Fruit fly (Drosophila melanogaster) whole organism, embryonic: Measurements from ENCODE around the gene inaE.

Source experiments
- Aef1 ChIP-seq: fragments of 200-800 bp; sonication (Bioruptor generic); IDR thresholded peaks from 3 replicates; pipeline ENCODE4 v1.3.6; 2022; ENCODE audit warnings: missing biosample characterization, missing genetic modification characterization
- Antp ChIP-seq: fragments of 200-800 bp; sonication (Bioruptor generic); optimal IDR thresholded peaks from 3 replicates; lab custom pipeline; 2016; ENCODE audit warnings: missing biosample characterization, missing genetic modification characterization
- Atf-2 ChIP-seq: fragments of 200-800 bp; sonication (Bioruptor generic); optimal IDR thresholded peaks from 2 replicates; lab custom pipeline; 2016; ENCODE audit warnings: missing biosample characterization, missing genetic modification characterization
- BEAF-32 ChIP-seq: fragments of 200-800 bp; sonication (Bioruptor generic); optimal IDR thresholded peaks from 3 replicates; lab custom pipeline; 2017; ENCODE audit warnings: missing biosample characterization, missing genetic modification characterization, mild to moderate bottlenecking, moderate library complexity, missing genetic modification reagents
- Bdp1 ChIP-seq: fragments of 200-800 bp; sonication (Bioruptor generic); optimal IDR thresholded peaks from 3 replicates; lab custom pipeline; 2016; ENCODE audit warnings: missing biosample characterization, missing genetic modification characterization
- Blimp-1 ChIP-seq: fragments of 200-800 bp; sonication (Bioruptor generic); optimal IDR thresholded peaks from 3 replicates; lab custom pipeline; 2018; ENCODE audit warnings: missing biosample characterization, missing genetic modification characterization, mild to moderate bottlenecking, moderate library complexity, missing genetic modification reagents
- BtbVII ChIP-seq: fragments of 200-800 bp; sonication (Bioruptor generic); optimal IDR thresholded peaks from 3 replicates; lab custom pipeline; 2017; ENCODE audit warnings: missing biosample characterization, mild to moderate bottlenecking, missing genetic modification characterization
- Bteb2 ChIP-seq: fragments of 200-800 bp; sonication (Bioruptor generic); optimal IDR thresholded peaks from 2 replicates; lab custom pipeline; 2016; ENCODE audit warnings: missing biosample characterization, missing genetic modification characterization
- CG1024 ChIP-seq: fragments of 200-800 bp; sonication (Bioruptor generic); IDR thresholded peaks from 2 replicates; pipeline ENCODE4 v1.3.6; 2022; ENCODE audit warnings: missing biosample characterization, missing genetic modification characterization
- CG11398 ChIP-seq: fragments of 200-800 bp; sonication (Bioruptor generic); optimal IDR thresholded peaks from 2 replicates; lab custom pipeline; 2016; ENCODE audit warnings: missing biosample characterization, missing genetic modification characterization
- CG13296 ChIP-seq: fragments of 200-800 bp; sonication (Bioruptor generic); optimal IDR thresholded peaks from 3 replicates; lab custom pipeline; 2018; ENCODE audit warnings: missing biosample characterization, mild to moderate bottlenecking, missing genetic modification characterization
- CG13624 ChIP-seq: fragments of 200-800 bp; sonication (Bioruptor generic); optimal IDR thresholded peaks from 2 replicates; lab custom pipeline; 2016; ENCODE audit warnings: missing biosample characterization, missing genetic modification characterization
- CG7556 ChIP-seq: fragments of 200-800 bp; sonication (Bioruptor generic); optimal IDR thresholded peaks from 2 replicates; lab custom pipeline; 2017; ENCODE audit warnings: missing biosample characterization, mild to moderate bottlenecking, missing genetic modification characterization
- Dip3 ChIP-seq: fragments of 200-800 bp; sonication (Bioruptor generic); optimal IDR thresholded peaks from 3 replicates; lab custom pipeline; 2016; ENCODE audit warnings: missing biosample characterization, missing genetic modification characterization
- E2f1 ChIP-seq: fragments of 200-800 bp; sonication (Bioruptor generic); IDR thresholded peaks from 2 replicates; pipeline ENCODE4 v1.3.6; 2022; ENCODE audit warnings: missing biosample characterization, missing genetic modification characterization
- Elba2 ChIP-seq: fragments of 200-800 bp; sonication (Bioruptor generic); optimal IDR thresholded peaks from 3 replicates; lab custom pipeline; 2016; ENCODE audit warnings: missing biosample characterization, missing genetic modification characterization
- Ets65A ChIP-seq: fragments of 200-800 bp; sonication (Bioruptor generic); peaks from one replicate; lab custom pipeline; 2016; ENCODE audit warnings: missing biosample characterization, missing genetic modification characterization
- Fer2 ChIP-seq: fragments of 200-800 bp; sonication (Bioruptor generic); optimal IDR thresholded peaks from 2 replicates; lab custom pipeline; 2018; ENCODE audit warnings: missing biosample characterization, mild to moderate bottlenecking, missing genetic modification characterization, moderate library complexity
- HLHmδ ChIP-seq: fragments of 200-800 bp; sonication (Bioruptor generic); optimal IDR thresholded peaks from 2 replicates; lab custom pipeline; 2018; ENCODE audit warnings: missing biosample characterization, mild to moderate bottlenecking, missing genetic modification characterization, moderate library complexity
- Hr51 ChIP-seq, 2 experiments: fragments of 200-800 bp; sonication (Bioruptor generic); optimal IDR thresholded peaks; 2 replicates in 1 of 2; 3 replicates in 1 of 2; lab custom pipeline; 2016 to 2018; ENCODE audit warnings: missing biosample characterization in 2 of 2, missing genetic modification characterization in 2 of 2, mild to moderate bottlenecking in 1 of 2, moderate library complexity in 1 of 2
- Lim3 ChIP-seq: fragments of 200-800 bp; sonication (Bioruptor generic); IDR thresholded peaks from 2 replicates; pipeline ENCODE4 v1.3.6; 2022; ENCODE audit warnings: missing biosample characterization, missing genetic modification characterization
- Lpt ChIP-seq: fragments of >200 bp; optimal IDR thresholded peaks from 2 replicates; lab custom pipeline; 2018; ENCODE audit warnings: missing biosample characterization, missing genetic modification characterization
- MESR4 ChIP-seq: fragments of 200-800 bp; sonication (Bioruptor generic); optimal IDR thresholded peaks from 2 replicates; lab custom pipeline; 2018; ENCODE audit warnings: missing biosample characterization, mild to moderate bottlenecking, missing genetic modification characterization, moderate library complexity
- Opbp ChIP-seq: fragments of 200-800 bp; sonication (Bioruptor generic); IDR thresholded peaks from 3 replicates; pipeline ENCODE4 v1.3.6; 2022; ENCODE audit warnings: missing biosample characterization, missing genetic modification characterization; ENCODE audit not compliant: partially characterized antibody
- Rfx ChIP-seq: fragments of 200-800 bp; sonication (Bioruptor generic); IDR thresholded peaks from 2 replicates; pipeline ENCODE4 v1.3.6; 2022; ENCODE audit warnings: missing biosample characterization, missing genetic modification characterization
- Side ChIP-seq: fragments of 200-800 bp; sonication (Bioruptor generic); optimal IDR thresholded peaks from 2 replicates; lab custom pipeline; 2016; ENCODE audit warnings: missing biosample characterization, missing genetic modification characterization
- Trl ChIP-seq, 3 experiments: fragments of >200 bp in 2 of 3; fragments of 200-800 bp in 1 of 3; sonication (Bioruptor generic) in 1 of 3; optimal IDR thresholded peaks; 2 replicates in 1 of 3; 3 replicates in 2 of 3; lab custom pipeline; 2016 to 2017; ENCODE audit warnings: missing biosample characterization in 1 of 3, missing genetic modification characterization in 1 of 3
- Usf ChIP-seq: fragments of 200-800 bp; sonication (Bioruptor generic); optimal IDR thresholded peaks from 2 replicates; lab custom pipeline; 2017; ENCODE audit warnings: missing genotype, missing biosample characterization, missing genetic modification characterization
- YL-1 ChIP-seq: fragments of 200-800 bp; sonication (Bioruptor generic); optimal IDR thresholded peaks from 3 replicates; lab custom pipeline; 2017; ENCODE audit warnings: missing biosample characterization, mild to moderate bottlenecking, missing genetic modification characterization
- al ChIP-seq: fragments of 200-800 bp; sonication (Bioruptor generic); IDR thresholded peaks from 2 replicates; pipeline ENCODE4 v1.3.6; 2022; ENCODE audit warnings: missing biosample characterization, missing genetic modification characterization
- aop ChIP-seq: fragments of 200-800 bp; sonication (Bioruptor generic); IDR thresholded peaks from 2 replicates; pipeline ENCODE4 v1.3.6; 2022; ENCODE audit warnings: missing biosample characterization, missing genetic modification characterization
- ap ChIP-seq: fragments of 200-800 bp; sonication (Bioruptor generic); IDR thresholded peaks from 2 replicates; pipeline ENCODE4 v1.3.6; 2022; ENCODE audit warnings: missing biosample characterization, missing genetic modification characterization
- az2 ChIP-seq: fragments of 200-800 bp; sonication (Bioruptor generic); optimal IDR thresholded peaks from 3 replicates; lab custom pipeline; 2016; ENCODE audit warnings: missing biosample characterization, missing genetic modification characterization
- bsh ChIP-seq, 2 experiments: fragments of 200-800 bp; sonication (Bioruptor generic); optimal IDR thresholded peaks; 2 replicates each; lab custom pipeline; 2017 to 2018; ENCODE audit warnings: mild to moderate bottlenecking in 2 of 2, missing biosample characterization in 2 of 2, missing genetic modification characterization in 2 of 2, moderate library complexity in 1 of 2
- cad ChIP-seq: fragments of >200 bp; optimal IDR thresholded peaks from 2 replicates; lab custom pipeline; 2017; ENCODE audit warnings: missing biosample characterization, missing genetic modification characterization
- chinmo ChIP-seq: fragments of 200-800 bp; sonication (Bioruptor generic); IDR thresholded peaks from 4 replicates; pipeline ENCODE4 v1.3.6; 2022; ENCODE audit warnings: missing biosample characterization, missing genetic modification characterization; ENCODE audit not compliant: partially characterized antibody
- ci ChIP-seq: fragments of 200-800 bp; sonication (Bioruptor generic); IDR thresholded peaks from 3 replicates; pipeline ENCODE4 v1.3.6; 2022; ENCODE audit warnings: missing biosample characterization, missing genetic modification characterization
- corto ChIP-seq: fragments of 200-800 bp; sonication (Bioruptor generic); optimal IDR thresholded peaks from 2 replicates; lab custom pipeline; 2016; ENCODE audit warnings: missing biosample characterization, mild to moderate bottlenecking, missing genetic modification characterization, moderate library complexity
- da ChIP-seq: fragments of 200-800 bp; sonication (Bioruptor generic); optimal IDR thresholded peaks from 2 replicates; lab custom pipeline; 2016; ENCODE audit warnings: missing biosample characterization, missing genetic modification characterization
- dmrt11E ChIP-seq: fragments of 200-800 bp; sonication (Bioruptor generic); optimal IDR thresholded peaks from 3 replicates; lab custom pipeline; 2018; ENCODE audit warnings: missing biosample characterization, mild to moderate bottlenecking, missing genetic modification characterization, moderate library complexity
- gro ChIP-seq: fragments of 200-800 bp; sonication (Bioruptor generic); optimal IDR thresholded peaks from 2 replicates; lab custom pipeline; 2016; ENCODE audit warnings: missing biosample characterization, missing genetic modification characterization
- jumu ChIP-seq: fragments of 200-800 bp; sonication (Bioruptor generic); optimal IDR thresholded peaks from 3 replicates; lab custom pipeline; 2016; ENCODE audit warnings: missing biosample characterization, missing genetic modification characterization
- kni ChIP-seq: fragments of 200-800 bp; sonication (Bioruptor generic); optimal IDR thresholded peaks from 3 replicates; lab custom pipeline; 2017; ENCODE audit warnings: mild to moderate bottlenecking, missing biosample characterization, missing genetic modification reagents, missing genetic modification characterization
- lbe ChIP-seq: fragments of 200-800 bp; sonication (Bioruptor generic); optimal IDR thresholded peaks from 2 replicates; lab custom pipeline; 2016; ENCODE audit warnings: missing biosample characterization, mild to moderate bottlenecking, missing genetic modification characterization
- mld ChIP-seq: fragments of 200-800 bp; sonication (Bioruptor generic); IDR thresholded peaks from 3 replicates; pipeline ENCODE4 v1.3.6; 2022; ENCODE audit warnings: missing biosample characterization, missing genetic modification characterization; ENCODE audit not compliant: partially characterized antibody
- onecut ChIP-seq: fragments of 200-800 bp; sonication (Bioruptor generic); IDR thresholded peaks from 2 replicates; pipeline ENCODE4 v1.3.6; 2022; ENCODE audit warnings: missing biosample characterization, missing genetic modification characterization
- peb ChIP-seq: fragments of 200-800 bp; sonication (Bioruptor generic); IDR thresholded peaks from 2 replicates; pipeline ENCODE4 v1.3.6; 2022; ENCODE audit warnings: missing biosample characterization, missing genetic modification characterization
- pum ChIP-seq: fragments of 200-800 bp; sonication (Bioruptor generic); optimal IDR thresholded peaks from 2 replicates; lab custom pipeline; 2016; ENCODE audit warnings: missing biosample characterization, missing genetic modification characterization
- unpg ChIP-seq: fragments of 200-800 bp; sonication (Bioruptor generic); optimal IDR thresholded peaks from 3 replicates; lab custom pipeline; 2018; ENCODE audit warnings: missing biosample characterization, mild to moderate bottlenecking, missing genetic modification characterization, moderate library complexity

inaE gene

DNA sequence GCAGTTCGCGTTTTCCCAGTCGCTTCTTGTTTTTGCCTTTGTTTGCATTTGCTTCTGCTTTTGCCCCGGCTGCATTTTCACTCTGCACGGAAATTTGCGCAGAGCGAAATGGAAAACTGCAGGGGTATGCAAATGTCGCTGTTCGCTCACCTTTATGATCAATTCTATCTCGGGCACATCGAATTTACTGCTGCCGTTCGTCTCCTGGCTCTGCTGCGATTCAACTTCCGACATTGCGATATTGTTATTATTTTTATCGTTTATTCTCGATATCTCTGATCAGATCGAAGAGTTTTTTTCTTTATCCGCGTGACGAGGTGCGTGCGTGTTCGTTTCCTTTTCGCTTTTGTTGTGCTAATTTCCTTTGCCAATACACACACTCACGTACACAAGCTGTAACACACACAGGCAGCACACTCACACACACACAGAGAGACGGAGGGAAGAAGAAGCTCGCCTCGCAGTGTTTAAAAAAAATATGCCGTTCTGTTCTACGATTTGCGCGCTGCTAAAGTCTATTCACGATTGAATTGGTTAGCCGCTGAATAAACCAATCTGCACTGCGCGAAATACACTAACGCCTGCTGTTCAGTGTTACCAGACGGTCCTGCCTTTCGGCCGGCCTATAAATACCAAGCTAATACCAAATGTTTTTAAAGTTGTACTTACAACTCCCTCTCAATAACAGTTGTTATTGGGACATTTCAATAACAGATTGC, 38.4 kb downstream of the inaE start, which contains the start of gene Clic (continued):
- TF ChIP-seq unpg (no peak), da (no peak), CG7556 (GFP tag; lab: Kevin White, UChicago) (no peak), bsh (GFP tag; optimal IDR thresholded peaks at IDR 0.05; lab: Kevin White, UChicago) (no peak), jumu (GFP tag; lab: Kevin White, UChicago) (peak; percentile 9), Dip3 (no peak), aop (GFP tag; lab: Robert Waterston, UW) (no peak), al (GFP tag; lab: Robert Waterston, UW) (no peak), Opbp (GFP tag; lab: Robert Waterston, UW) (peak; percentile 51; the same call in 1 of the 3 replicates), az2 (no peak), BEAF-32 (GFP tag; lab: Kevin White, UChicago) (peak; percentile 33), corto (GFP tag; lab: Kevin White, UChicago) (no peak), E2f1 (GFP tag; lab: Robert Waterston, UW) (no peak), Atf-2 (GFP tag; lab: Kevin White, UChicago) (no peak), CG13624 (GFP tag; lab: Kevin White, UChicago) (peak; percentile 19), Side (GFP tag; lab: Kevin White, UChicago) (peak; percentile 13), Lpt (GFP tag; lab: Kevin White, UChicago) (no peak), Bteb2 (GFP tag; lab: Kevin White, UChicago) (no peak), Hr51 (GFP tag; optimal IDR thresholded peaks at IDR 0.05; lab: Kevin White, UChicago) (no peak), CG13296 (GFP tag; lab: Kevin White, UChicago) (peak; percentile 40), Rfx (GFP tag; lab: Robert Waterston, UW) (peak; percentile 36; the same call in 1 of the 2 replicates), CG11398 (GFP tag; lab: Kevin White, UChicago) (no peak), Trl (optimal IDR thresholded peaks at IDR 0.05; lab: Kevin White, UChicago) (no peak), Trl (GFP tag; optimal IDR thresholded peaks at IDR 0.05; lab: Kevin White, UChicago) (peak; percentile 17), Lim3 (GFP tag; lab: Robert Waterston, UW) (no peak), gro (GFP tag; lab: Kevin White, UChicago) (peak; percentile 24), pum (GFP tag; lab: Kevin White, UChicago) (no peak), ap (no peak), onecut (peak; percentile 12; the same call in 1 of the 2 replicates), Usf (no peak), YL-1 (no peak), Elba2 (no peak), mld (GFP tag; lab: Robert Waterston, UW) (0 out of 3 replicates have a peak, but pooled peaks have one; percentile 41), dmrt11E (no peak), lbe (GFP tag; lab: Kevin White, UChicago) (no peak), ci (peak; percentile 71; the same call in 1 of the 3 replicates), Antp (GFP tag; lab: Kevin White, UChicago) (peak; percentile 47), cad (GFP tag; lab: Kevin White, UChicago) (no peak), Aef1 (GFP tag; lab: Robert Waterston, UW) (no peak), Fer2 (tag; lab: Kevin White, UChicago) (no peak), kni (no peak), HLHmδ (GFP tag; lab: Kevin White, UChicago) (peak; percentile 70), CG1024 (no peak), BtbVII (GFP tag; lab: Kevin White, UChicago) (no peak), chinmo (GFP tag; lab: Robert Waterston, UW) (0 out of 4 replicates have a peak, but pooled peaks have one; percentile 2), Blimp-1 (GFP tag; lab: Kevin White, UChicago) (no peak), Bdp1 (no peak), peb (GFP tag; lab: Robert Waterston, UW) (no peak), MESR4 (peak; percentile 57), Ets65A (GFP tag; lab: Kevin White, UChicago) (no peak)
